Fruit fly (Drosophila melanogaster) whole organism, wandering third instar larva: Measurements from ENCODE around the gene PK2-R1.

Experiments used
- Abd-B ChIP-seq: fragments of >200 bp; optimal IDR thresholded peaks from 2 replicates; lab custom pipeline; 2017; ENCODE audit warnings: missing biosample characterization, missing genetic modification characterization
- CG32264 ChIP-seq: fragments of 200-800 bp; sonication (Bioruptor generic); optimal IDR thresholded peaks from 2 replicates; lab custom pipeline; 2016; ENCODE audit warnings: missing biosample characterization, missing genetic modification characterization
- CrebA ChIP-seq: fragments of 200-800 bp; sonication (Bioruptor generic); optimal IDR thresholded peaks from 2 replicates; lab custom pipeline; 2016; ENCODE audit warnings: missing biosample characterization, mild to moderate bottlenecking, missing genetic modification characterization, borderline replicate concordance
- Dfd ChIP-seq: fragments of >200 bp; optimal IDR thresholded peaks from 2 replicates; lab custom pipeline; 2017; ENCODE audit warnings: missing biosample characterization, missing genetic modification characterization
- GATAd ChIP-seq: sonication (Bioruptor generic); optimal IDR thresholded peaks from 2 replicates; lab custom pipeline; 2016; ENCODE audit warnings: missing biosample characterization, missing genetic modification characterization
- HLH106 ChIP-seq: fragments of 200-800 bp; optimal IDR thresholded peaks from 3 replicates; lab custom pipeline; 2019; ENCODE audit warnings: missing biosample characterization, mild to moderate bottlenecking, missing genetic modification characterization, moderate library complexity
- Hnf4 ChIP-seq: fragments of 200-800 bp; sonication (Bioruptor generic); optimal IDR thresholded peaks from 2 replicates; lab custom pipeline; 2016; ENCODE audit warnings: missing biosample characterization, mild to moderate bottlenecking, missing genetic modification characterization
- Hr78 ChIP-seq: fragments of >200 bp; optimal IDR thresholded peaks from 2 replicates; lab custom pipeline; 2017; ENCODE audit warnings: missing biosample characterization, missing genetic modification characterization
- Jra ChIP-seq: sonication (Bioruptor generic); optimal IDR thresholded peaks from 2 replicates; lab custom pipeline; 2016; ENCODE audit warnings: missing biosample characterization, missing genetic modification characterization
- Mio ChIP-seq: sonication (Bioruptor generic); optimal IDR thresholded peaks from 2 replicates; lab custom pipeline; 2016; ENCODE audit warnings: missing biosample characterization, missing genetic modification characterization
- Myc ChIP-seq: fragments of >200 bp; optimal IDR thresholded peaks from 2 replicates; lab custom pipeline; 2017
- N ChIP-seq: fragments of >200 bp; optimal IDR thresholded peaks from 2 replicates; lab custom pipeline; 2018; ENCODE audit warnings: missing biosample characterization, missing external identifiers, missing genetic modification characterization
- OdsH ChIP-seq: fragments of 200-800 bp; sonication (Bioruptor generic); optimal IDR thresholded peaks from 2 replicates; lab custom pipeline; 2016; ENCODE audit warnings: missing biosample characterization, mild to moderate bottlenecking, missing genetic modification characterization
- Rel ChIP-seq, 2 experiments: fragments of 200-800 bp; sonication (Bioruptor generic) in 1 of 2; optimal IDR thresholded peaks; 2 replicates in 1 of 2; 3 replicates in 1 of 2; lab custom pipeline; 2016 to 2019; ENCODE audit warnings: mild to moderate bottlenecking in 2 of 2, missing biosample characterization in 2 of 2, missing genetic modification characterization in 2 of 2, moderate library complexity in 1 of 2
- Sp1 ChIP-seq: fragments of 200-800 bp; sonication (Bioruptor generic); optimal IDR thresholded peaks from 3 replicates; lab custom pipeline; 2019; ENCODE audit warnings: missing biosample characterization, mild to moderate bottlenecking, missing genetic modification characterization, moderate library complexity
- Vsx2 ChIP-seq: fragments of 200-300, 225-300 bp; sonication (Bioruptor generic); optimal IDR thresholded peaks from 2 replicates; lab custom pipeline; 2018; ENCODE audit warnings: missing biosample characterization, missing genetic modification characterization; ENCODE audit not compliant: partially characterized antibody
- dl ChIP-seq, 2 experiments: fragments of 175-275, 200-275 bp in 1 of 2; fragments of 200-275 bp in 1 of 2; sonication (Bioruptor generic); optimal IDR thresholded peaks; lab custom pipeline; 2018; ENCODE audit warnings: mild to moderate bottlenecking in 2 of 2, missing biosample characterization in 2 of 2, missing genetic modification characterization in 2 of 2, moderate library complexity in 2 of 2; ENCODE audit not compliant: partially characterized antibody in 2 of 2, insufficient read depth in 1 of 2
- dsf ChIP-seq: sonication (Bioruptor generic); optimal IDR thresholded peaks from 2 replicates; lab custom pipeline; 2016; ENCODE audit warnings: missing biosample characterization, missing genetic modification characterization, borderline replicate concordance
- ey ChIP-seq: fragments of 200-800 bp; sonication (Bioruptor generic); optimal IDR thresholded peaks from 2 replicates; lab custom pipeline; 2016; ENCODE audit warnings: missing biosample characterization, missing genetic modification characterization
- foxo ChIP-seq, 2 experiments: fragments of 200-800 bp; sonication (Bioruptor generic); optimal IDR thresholded peaks; 2 replicates in 1 of 2; 3 replicates in 1 of 2; lab custom pipeline; 2016 to 2017; ENCODE audit warnings: missing biosample characterization in 2 of 2, missing genetic modification characterization in 2 of 2
- fru ChIP-seq: fragments of 200-800 bp; sonication (Bioruptor generic); optimal IDR thresholded peaks from 3 replicates; lab custom pipeline; 2016; ENCODE audit warnings: missing biosample characterization, mild to moderate bottlenecking, missing genetic modification characterization
- h ChIP-seq: fragments of 200-800 bp; sonication (Bioruptor generic); optimal IDR thresholded peaks from 3 replicates; lab custom pipeline; 2016; ENCODE audit warnings: missing biosample characterization, mild to moderate bottlenecking, missing genetic modification characterization
- jim ChIP-seq: fragments of 175-275, 200-325 bp; sonication (Bioruptor generic); optimal IDR thresholded peaks from 2 replicates; lab custom pipeline; 2016; ENCODE audit warnings: missing biosample characterization, mild to moderate bottlenecking, missing genetic modification characterization
- lola ChIP-seq: fragments of >200 bp; optimal IDR thresholded peaks from 2 replicates; lab custom pipeline; 2017; ENCODE audit warnings: missing biosample characterization, missing genetic modification characterization
- pan ChIP-seq: fragments of >200 bp; optimal IDR thresholded peaks from 2 replicates; lab custom pipeline; 2017
- rgr ChIP-seq: fragments of 200-800 bp; sonication (Bioruptor generic); optimal IDR thresholded peaks from 3 replicates; lab custom pipeline; 2016; ENCODE audit warnings: missing biosample characterization, mild to moderate bottlenecking, missing genetic modification characterization
- sage ChIP-seq: fragments of 200-800 bp; sonication (Bioruptor generic); optimal IDR thresholded peaks from 2 replicates; lab custom pipeline; 2016; ENCODE audit warnings: missing biosample characterization, mild to moderate bottlenecking, missing genetic modification characterization
- sv ChIP-seq: fragments of 200-800 bp; sonication (Bioruptor generic); optimal IDR thresholded peaks from 3 replicates; lab custom pipeline; 2016; ENCODE audit warnings: missing biosample characterization, missing genetic modification characterization
- tai ChIP-seq: sonication (Bioruptor generic); optimal IDR thresholded peaks from 2 replicates; lab custom pipeline; 2016; ENCODE audit warnings: missing biosample characterization, missing genetic modification characterization
- usp ChIP-seq: fragments of >200 bp; optimal IDR thresholded peaks from 2 replicates; lab custom pipeline; 2017; ENCODE audit warnings: missing biosample characterization, missing genetic modification characterization
- woc ChIP-seq: sonication (Bioruptor generic); optimal IDR thresholded peaks from 2 replicates; lab custom pipeline; 2016; ENCODE audit warnings: missing biosample characterization, mild to moderate bottlenecking, missing genetic modification characterization

Gene PK2-R1

dm6 chr3R:13338030-13338429, at the start of gene PK2-R1:
Gene PK2-R1 (plus strand): TSS chr3R:13338330.
- TF ChIP-seq Myc (lab: Kevin White, UChicago) (no peak), CrebA (GFP tag; lab: Kevin White, UChicago) (no peak), fru (GFP tag; lab: Kevin White, UChicago) (no peak), sv (no peak), usp (GFP tag; lab: Kevin White, UChicago) (no peak), Rel (GFP tag; optimal IDR thresholded peaks at IDR 0.05; lab: Kevin White, UChicago) (no peak), Rel (tag; optimal IDR thresholded peaks at IDR 0.05; lab: Kevin White, UChicago) (no peak), rgr (GFP tag; lab: Kevin White, UChicago) (no peak), GATAd (GFP tag; lab: Kevin White, UChicago) (no peak), N (GFP tag; lab: Kevin White, UChicago) (no peak)

- TF ChIP-seq foxo (GFP tag; optimal IDR thresholded peaks at IDR 0.05; lab: Kevin White, UChicago) (no peak), Rel (GFP tag; optimal IDR thresholded peaks at IDR 0.05; lab: Kevin White, UChicago) (no peak), Rel (tag; optimal IDR thresholded peaks at IDR 0.05; lab: Kevin White, UChicago) (no peak), lola (GFP tag; lab: Kevin White, UChicago) (no peak), dl (GFP tag; optimal IDR thresholded peaks at IDR 0.05; lab: Kevin White, UChicago; ENCODE audit: insufficient read depth in 1 of 2, partially characterized antibody in 2 of 2) (no peak), CrebA (GFP tag; lab: Kevin White, UChicago) (no peak), Abd-B (GFP tag; lab: Kevin White, UChicago) (no peak), dsf (no peak), N (GFP tag; lab: Kevin White, UChicago) (no peak), HLH106 (tag; lab: Kevin White, UChicago) (no peak), woc (GFP tag; lab: Kevin White, UChicago) (no peak), Dfd (GFP tag; lab: Kevin White, UChicago) (no peak), usp (GFP tag; lab: Kevin White, UChicago) (no peak), jim (GFP tag; lab: Kevin White, UChicago) (no peak), ey (GFP tag; lab: Kevin White, UChicago) (no peak), Sp1 (GFP tag; lab: Kevin White, UChicago) (no peak), OdsH (GFP tag; lab: Kevin White, UChicago) (no peak), sage (GFP tag; lab: Kevin White, UChicago) (no peak)
Observed at dm6 chr3R:13288763-13289312, 49.3 kb upstream of the PK2-R1 start, which contains the start of gene apn. Gene apn (minus strand): TSS chr3R:13288813.

dm6 chr3R:13290329-13290728, 47.8 kb upstream of the PK2-R1 start, which contains the start of gene Osi22:
Gene Osi22 (plus strand): TSS chr3R:13290629.
- TF ChIP-seq GATAd (GFP tag; lab: Kevin White, UChicago): no peak
- no peak for TF ChIP-seq Sp1 (GFP tag; lab: Kevin White, UChicago)
- no peak for TF ChIP-seq woc (GFP tag; lab: Kevin White, UChicago)
- TF ChIP-seq N (GFP tag; lab: Kevin White, UChicago): no peak
- TF ChIP-seq Hr78 (GFP tag; lab: Kevin White, UChicago): no peak
- TF ChIP-seq Myc (lab: Kevin White, UChicago): no peak
- TF ChIP-seq Vsx2 (GFP tag; lab: Kevin White, UChicago): no peak
- TF ChIP-seq sv: no peak
- TF ChIP-seq Hnf4 (GFP tag; lab: Kevin White, UChicago): no peak
- TF ChIP-seq foxo (GFP tag; optimal IDR thresholded peaks at IDR 0.05; lab: Kevin White, UChicago): no peak

dm6 chr3R:13293148-13293756, 44.9 kb upstream of the PK2-R1 start, which contains the start of gene wntD:
Gene wntD (minus strand): TSS chr3R:13293198.
- TF ChIP-seq Mio (GFP tag; lab: Kevin White, UChicago) (no peak), pan (no peak), h (no peak), foxo (GFP tag; optimal IDR thresholded peaks at IDR 0.05; lab: Kevin White, UChicago) (no peak), HLH106 (tag; lab: Kevin White, UChicago) (no peak), Jra (GFP tag; lab: Kevin White, UChicago) (no peak), jim (GFP tag; lab: Kevin White, UChicago) (no peak), Vsx2 (GFP tag; lab: Kevin White, UChicago) (no peak), Sp1 (GFP tag; lab: Kevin White, UChicago) (no peak), usp (GFP tag; lab: Kevin White, UChicago) (no peak), GATAd (GFP tag; lab: Kevin White, UChicago) (no peak), sv (no peak), tai (GFP tag; lab: Kevin White, UChicago) (no peak), CrebA (GFP tag; lab: Kevin White, UChicago) (no peak), CG32264 (no peak), dl (GFP tag; optimal IDR thresholded peaks at IDR 0.05; lab: Kevin White, UChicago; ENCODE audit: insufficient read depth in 1 of 2, partially characterized antibody in 2 of 2) (no peak), Dfd (GFP tag; lab: Kevin White, UChicago) (no peak)
